Fruit fly (Drosophila melanogaster) whole organism, pupa: ENCODE results near the gene Obp19d.

Experiments used
- CG12605 ChIP-seq: fragments of 200-800 bp; sonication (Bioruptor generic); IDR thresholded peaks from 2 replicates; pipeline ENCODE4 v1.3.6; 2022; ENCODE audit warnings: missing biosample characterization, missing genetic modification characterization
- CG13204 ChIP-seq: fragments of 200-800 bp; sonication (Bioruptor generic); optimal IDR thresholded peaks from 2 replicates; lab custom pipeline; 2018; ENCODE audit warnings: missing biosample characterization, mild to moderate bottlenecking, missing genetic modification characterization, moderate library complexity
- CG14655 ChIP-seq: fragments of 200-800 bp; sonication (Bioruptor generic); optimal IDR thresholded peaks from 3 replicates; lab custom pipeline; 2017; ENCODE audit warnings: mild to moderate bottlenecking, missing biosample characterization, missing genetic modification reagents, missing genetic modification characterization
- CG17806 ChIP-seq: fragments of 200-800 bp; sonication (Bioruptor generic); optimal IDR thresholded peaks from 2 replicates; lab custom pipeline; 2018; ENCODE audit warnings: missing biosample characterization, mild to moderate bottlenecking, missing genetic modification characterization, moderate library complexity
- CG34367 ChIP-seq: fragments of 200-800 bp; sonication (Bioruptor generic); optimal IDR thresholded peaks from 2 replicates; lab custom pipeline; 2018; ENCODE audit warnings: missing biosample characterization, mild to moderate bottlenecking, missing genetic modification characterization
- CG4496 ChIP-seq: fragments of 200-800 bp; sonication (Bioruptor generic); IDR thresholded peaks from 3 replicates; pipeline ENCODE4 v1.3.6; 2022; ENCODE audit warnings: missing biosample characterization, missing genetic modification characterization
- CG9948 ChIP-seq: fragments of 200-800 bp; sonication (Bioruptor generic); optimal IDR thresholded peaks from 2 replicates; lab custom pipeline; 2018; ENCODE audit warnings: missing biosample characterization, mild to moderate bottlenecking, missing genetic modification characterization, moderate library complexity
- EcR ChIP-seq: fragments of 200-800 bp; sonication (Bioruptor generic); optimal IDR thresholded peaks from 3 replicates; lab custom pipeline; 2019; ENCODE audit warnings: missing biosample characterization, missing genetic modification characterization, mild to moderate bottlenecking, moderate library complexity, missing genetic modification reagents
- Ets98B ChIP-seq: fragments of 200-800 bp; sonication (Bioruptor generic); IDR thresholded peaks from 2 replicates; pipeline ENCODE4 v1.3.6; 2022; ENCODE audit warnings: missing biosample characterization, missing genetic modification characterization
- Pif1B ChIP-seq: fragments of 200-800 bp; sonication (Bioruptor generic); optimal IDR thresholded peaks from 3 replicates; lab custom pipeline; 2016; ENCODE audit warnings: missing biosample characterization, missing genetic modification characterization
- Snoo ChIP-seq: fragments of 200-800 bp; sonication (Bioruptor generic); optimal IDR thresholded peaks from 3 replicates; lab custom pipeline; 2017; ENCODE audit warnings: missing biosample characterization, mild to moderate bottlenecking, missing genetic modification characterization, inconsistent platforms
- gl ChIP-seq: fragments of 200-800 bp; sonication (Bioruptor generic); optimal IDR thresholded peaks from 2 replicates; lab custom pipeline; 2018; ENCODE audit warnings: missing biosample characterization, mild to moderate bottlenecking, missing genetic modification characterization
- rn ChIP-seq: fragments of 200-800 bp; sonication (Bioruptor generic); IDR thresholded peaks from 2 replicates; pipeline ENCODE4 v1.3.6; 2022; ENCODE audit warnings: missing biosample characterization, missing genetic modification characterization

DNA sequence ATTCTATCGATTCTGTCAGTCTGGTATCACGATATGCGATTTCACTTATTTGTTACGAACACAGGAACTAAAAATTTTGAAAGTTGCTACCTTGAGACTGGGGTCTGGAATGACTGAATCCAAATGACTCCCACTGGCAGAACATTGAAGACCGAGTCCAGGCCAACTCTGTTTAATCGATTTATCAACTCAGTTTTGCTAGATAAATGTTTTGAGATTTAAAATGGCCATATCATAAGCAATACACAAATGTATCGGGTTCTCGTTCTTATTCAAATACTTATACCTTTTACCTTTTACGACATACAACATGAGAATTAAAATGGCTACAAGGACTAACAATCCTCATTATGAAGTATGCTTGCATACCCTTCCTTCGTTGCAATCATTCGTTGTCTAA lies 43.0 kb upstream of the Obp19d start, which contains the start of gene CG12679:
- TF ChIP-seq CG12605 (GFP tag; lab: Robert Waterston, UW) (no peak), CG34367 (tag; lab: Kevin White, UChicago) (no peak), gl (tag; lab: Kevin White, UChicago) (no peak), Snoo (no peak), CG4496 (GFP tag; lab: Robert Waterston, UW) (no peak), CG13204 (no peak), CG9948 (tag; lab: Kevin White, UChicago) (no peak), CG14655 (no peak), Pif1B (GFP tag; lab: Kevin White, UChicago) (no peak), rn (GFP tag; lab: Robert Waterston, UW) (no peak), Ets98B (GFP tag; lab: Robert Waterston, UW) (no peak), CG17806 (tag; lab: Kevin White, UChicago) (no peak), EcR (GFP tag; lab: Kevin White, UChicago) (no peak)
